Worm (Caenorhabditis elegans): ENCODE data around the gene apl-1.

apl-1 gene

ce11 chrX:5119246-5119645, 2.6 kb upstream of the apl-1 start:
- TF ChIP-seq mcd-1 (GFP tag; IDR thresholded peaks at IDR 0.05) (peak; percentile 16; the same call in 1 of the 2 replicates), T26A5.8 (tag; optimal IDR thresholded peaks at IDR 0.05) (no peak), K12H6.12 (tag; optimal IDR thresholded peaks at IDR 0.05) (no peak), ceh-27 (GFP tag; optimal IDR thresholded peaks at IDR 0.05) (peak; percentile 12), chd-7 (tag; optimal IDR thresholded peaks at IDR 0.05) (peak; percentile 24), him-1 (tag; optimal IDR thresholded peaks at IDR 0.05) (no peak), hmg-1.2 (GFP tag; IDR thresholded peaks at IDR 0.05) (peak; percentile 61; the same call in 1 of the 2 replicates), athp-1 (tag; optimal IDR thresholded peaks at IDR 0.05) (no peak), madf-6 (GFP tag; IDR thresholded peaks at IDR 0.05) (no peak), ztf-28 (GFP tag; IDR thresholded peaks at IDR 0.05) (no peak), snpc-4 (GFP tag; optimal IDR thresholded peaks at IDR 0.05) (no peak), snpc-4 (tag; optimal IDR thresholded peaks at IDR 0.05) (no peak), nfyb-1 (GFP tag; IDR thresholded peaks at IDR 0.05) (no peak), F23B12.7 (tag; optimal IDR thresholded peaks at IDR 0.05; ENCODE audit: insufficient read depth) (no peak), gei-17 (GFP tag; optimal IDR thresholded peaks at IDR 0.05) (peak; percentile 16), aptf-3 (GFP tag; IDR thresholded peaks at IDR 0.05) (no peak), snpc-1.1 (tag; optimal IDR thresholded peaks at IDR 0.05; ENCODE audit: insufficient read depth) (no peak), tlf-1 (GFP tag; optimal IDR thresholded peaks at IDR 0.05) (no peak), F39B2.1 (GFP tag; IDR thresholded peaks at IDR 0.05) (no peak), hmg-20 (GFP tag; IDR thresholded peaks at IDR 0.05) (no peak), D2030.7 (GFP tag; IDR thresholded peaks at IDR 0.05) (no peak), bed-1 (GFP tag; IDR thresholded peaks at IDR 0.05) (0 out of 2 replicates have a peak, but pooled peaks have one; percentile 45), B0336.3 (GFP tag; IDR thresholded peaks at IDR 0.05) (0 out of 2 replicates have a peak, but pooled peaks have one; percentile 31), zim-3 (tag; optimal IDR thresholded peaks at IDR 0.05) (no peak), mes-4 (tag; optimal IDR thresholded peaks at IDR 0.05) (no peak), sdz-38 (tag; optimal IDR thresholded peaks at IDR 0.05) (no peak), hlh-12 (tag; optimal IDR thresholded peaks at IDR 0.05) (no peak), ztf-26 (tag; optimal IDR thresholded peaks at IDR 0.05) (peak; percentile 72), lin-26 (GFP tag; IDR thresholded peaks at IDR 0.05) (peak; percentile 64; the same call in 1 of the 2 replicates), rec-8 (tag; optimal IDR thresholded peaks at IDR 0.05) (no peak), ztf-3 (GFP tag; optimal IDR thresholded peaks at IDR 0.05) (no peak), zfh-2 (GFP tag; conservative IDR thresholded peaks at IDR 0.05) (peak; percentile 71), lag-1 (GFP tag; IDR thresholded peaks at IDR 0.05) (no peak), cebp-1 (GFP tag; IDR thresholded peaks at IDR 0.05) (no peak), cebp-1 (tag; optimal IDR thresholded peaks at IDR 0.05) (peak; percentile 35), nfya-1 (tag; optimal IDR thresholded peaks at IDR 0.05; ENCODE audit: borderline replicate concordance, insufficient read depth) (no peak), lin-40 (tag; optimal IDR thresholded peaks at IDR 0.05) (peak; percentile 54), hsf-1 (GFP tag; IDR thresholded peaks at IDR 0.05) (no peak), nhr-90 (tag; optimal IDR thresholded peaks at IDR 0.05) (peak; percentile 8), C06A6.2 (GFP tag; conservative IDR thresholded peaks at IDR 0.05) (no peak), attf-5 (GFP tag; optimal IDR thresholded peaks at IDR 0.05) (peak; percentile 33), snpc-3.4 (tag; optimal IDR thresholded peaks at IDR 0.05) (no peak), nhr-179 (tag; optimal IDR thresholded peaks at IDR 0.05) (no peak), nhr-80 (tag; optimal IDR thresholded peaks at IDR 0.05) (peak; percentile 49), ets-4 (GFP tag; optimal IDR thresholded peaks at IDR 0.05) (peak; percentile 16), F55B11.4 (tag; optimal IDR thresholded peaks at IDR 0.05; ENCODE audit: borderline replicate concordance, insufficient read depth) (no peak), lsl-1 (GFP tag; optimal IDR thresholded peaks at IDR 0.05) (no peak), attf-6 (GFP tag; IDR thresholded peaks at IDR 0.05) (no peak), dox-1 (GFP tag; IDR thresholded peaks at IDR 0.05) (peak; percentile 39; the same call in 1 of the 2 replicates)

All from whole organism, young adult.